Fruit fly (Drosophila melanogaster): Measurements from ENCODE around the gene ND-ACP.

Gene ND-ACP

dm6 chr3L:1298509-1298908, 31.2 kb upstream of the ND-ACP start, which contains the start of gene scf (continued):
- TF ChIP-seq CG16779 (GFP tag; IDR thresholded peaks at IDR 0.05), result no peak
- TF ChIP-seq Ravus (GFP tag; IDR thresholded peaks at IDR 0.05), result no peak
- no peak for TF ChIP-seq CG5245 (GFP tag; optimal IDR thresholded peaks at IDR 0.05)
- TF ChIP-seq eve (GFP tag; optimal IDR thresholded peaks at IDR 0.05), result no peak
- no peak for TF ChIP-seq CG6813 (GFP tag; optimal IDR thresholded peaks at IDR 0.05)
- peak; percentile 27 for TF ChIP-seq MBD-R2 (GFP tag; IDR thresholded peaks at IDR 0.05)
- no peak for TF ChIP-seq CG2199 (GFP tag; IDR thresholded peaks at IDR 0.05)
- peak; percentile 4 for TF ChIP-seq phol (tag; optimal IDR thresholded peaks at IDR 0.05)
- no peak for TF ChIP-seq CG7271 (tag; optimal IDR thresholded peaks at IDR 0.05)
- no peak for TF ChIP-seq CG10462 (GFP tag; optimal IDR thresholded peaks at IDR 0.05)
- TF ChIP-seq Sox102F (GFP tag; optimal IDR thresholded peaks at IDR 0.05), result no peak
- no peak for TF ChIP-seq CG6765 (GFP tag; optimal IDR thresholded peaks at IDR 0.05)
- TF ChIP-seq CG9932 (GFP tag; IDR thresholded peaks at IDR 0.05), result peak; percentile 36
- no peak for TF ChIP-seq dimm (GFP tag; IDR thresholded peaks at IDR 0.05)
- no peak for TF ChIP-seq Neu2 (GFP tag; optimal IDR thresholded peaks at IDR 0.05; ENCODE audit: borderline replicate concordance)
- TF ChIP-seq ERR (GFP tag; optimal IDR thresholded peaks at IDR 0.05), result no peak
- no peak for TF ChIP-seq knrl (GFP tag; IDR thresholded peaks at IDR 0.05; ENCODE audit: partially characterized antibody)
- peak; percentile 35 for TF ChIP-seq Fer1 (GFP tag; optimal IDR thresholded peaks at IDR 0.05)
- no peak for TF ChIP-seq CG11723 (GFP tag; optimal IDR thresholded peaks at IDR 0.05)
- no peak for TF ChIP-seq ac (GFP tag; optimal IDR thresholded peaks at IDR 0.05)
- TF ChIP-seq pros (GFP tag; optimal IDR thresholded peaks at IDR 0.05), result no peak
- no peak for TF ChIP-seq CG15479 (GFP tag; optimal IDR thresholded peaks at IDR 0.05)
- no peak for TF ChIP-seq fd64A (GFP tag; optimal IDR thresholded peaks at IDR 0.05)
- peak; percentile 44; the same call in 1 of the 3 replicates for TF ChIP-seq vnd (GFP tag; IDR thresholded peaks at IDR 0.05; ENCODE audit: partially characterized antibody)
- no peak for TF ChIP-seq CG10274 (GFP tag; optimal IDR thresholded peaks at IDR 0.05)
- no peak for TF ChIP-seq Lim3 (GFP tag; IDR thresholded peaks at IDR 0.05)
- no peak for TF ChIP-seq odd (GFP tag; optimal IDR thresholded peaks at IDR 0.05)
- TF ChIP-seq CG14667 (GFP tag; IDR thresholded peaks at IDR 0.05), result no peak
- TF ChIP-seq CG11695 (GFP tag; IDR thresholded peaks at IDR 0.05), result 0 out of 3 replicates have a peak, but pooled peaks have one; percentile 36
- TF ChIP-seq h (optimal IDR thresholded peaks at IDR 0.05), result no peak
- TF ChIP-seq Drgx (GFP tag; IDR thresholded peaks at IDR 0.05), result no peak
- TF ChIP-seq maf-S (GFP tag; optimal IDR thresholded peaks at IDR 0.05), result no peak
- no peak for TF ChIP-seq Hsf (GFP tag; optimal IDR thresholded peaks at IDR 0.05)
- no peak for TF ChIP-seq cg (GFP tag; optimal IDR thresholded peaks at IDR 0.05)
- no peak for TF ChIP-seq wek (GFP tag; optimal IDR thresholded peaks at IDR 0.05)
- TF ChIP-seq CG10654 (GFP tag; optimal IDR thresholded peaks at IDR 0.05), result no peak
- no peak for TF ChIP-seq gsb-n (tag; optimal IDR thresholded peaks at IDR 0.05)
- TF ChIP-seq CG11398 (GFP tag; optimal IDR thresholded peaks at IDR 0.05), result no peak
- no peak for TF ChIP-seq NFAT (GFP tag; IDR thresholded peaks at IDR 0.05)
- no peak for TF ChIP-seq CG4328 (GFP tag; optimal IDR thresholded peaks at IDR 0.05)
- no peak for TF ChIP-seq CG2202 (tag; optimal IDR thresholded peaks at IDR 0.05)
- no peak for TF ChIP-seq pfk (GFP tag; optimal IDR thresholded peaks at IDR 0.05)
- TF ChIP-seq lbe (GFP tag; optimal IDR thresholded peaks at IDR 0.05), result no peak
- no peak for TF ChIP-seq sr (GFP tag; IDR thresholded peaks at IDR 0.05)
- TF ChIP-seq lola (GFP tag; optimal IDR thresholded peaks at IDR 0.05), result no peak
- peak; percentile 28; the same call in 1 of the 3 replicates for TF ChIP-seq Doc3 (GFP tag; IDR thresholded peaks at IDR 0.05; ENCODE audit: partially characterized antibody)
- no peak for TF ChIP-seq CG2875 (GFP tag; optimal IDR thresholded peaks at IDR 0.05)
- TF ChIP-seq row (GFP tag; IDR thresholded peaks at IDR 0.05), result peak; percentile 60
- peak; percentile 59 for TF ChIP-seq pzg (GFP tag; optimal IDR thresholded peaks at IDR 0.05)
- peak; percentile 96 for TF ChIP-seq CG15514 (GFP tag; optimal IDR thresholded peaks at IDR 0.05)
- peak; percentile 53; the same call in 2 of the 3 replicates for TF ChIP-seq CG7357 (GFP tag; IDR thresholded peaks at IDR 0.05)
